Worm (Caenorhabditis elegans): ENCODE measurements around the gene twk-26.
A peak's percentile ranks its signal among the peaks of the same experiment; 100 is the strongest.

Gene twk-26

ce11 chrX:3035972-3036379 lies 18.6 kb downstream of the twk-26 start:
- TF ChIP-seq mml-1 (tag; optimal IDR thresholded peaks at IDR 0.05) (peak; percentile 60), pqm-1 (tag; optimal IDR thresholded peaks at IDR 0.05) (peak; percentile 80), egl-5 (tag; optimal IDR thresholded peaks at IDR 0.05) (peak; percentile 93), unc-62 (GFP tag; optimal IDR thresholded peaks at IDR 0.05) (peak; percentile 49), eor-1 (tag; optimal IDR thresholded peaks at IDR 0.05) (no peak), jun-1 (tag; optimal IDR thresholded peaks at IDR 0.05) (peak; percentile 83), lin-39 (tag; optimal IDR thresholded peaks at IDR 0.05) (peak; percentile 88), R02D3.7 (tag; optimal IDR thresholded peaks at IDR 0.05) (peak; percentile 60), zag-1 (tag; optimal IDR thresholded peaks at IDR 0.05) (no peak), nhr-237 (tag; optimal IDR thresholded peaks at IDR 0.05) (no peak), skn-1 (tag; optimal IDR thresholded peaks at IDR 0.05) (peak; percentile 93), elt-2 (tag; optimal IDR thresholded peaks at IDR 0.05) (peak; percentile 72), lsy-12 (tag; optimal IDR thresholded peaks at IDR 0.05) (peak; percentile 92), ama-1 (optimal IDR thresholded peaks at IDR 0.05) (peak; percentile 71), mdl-1 (tag; optimal IDR thresholded peaks at IDR 0.05) (peak; percentile 33), egl-27 (tag; optimal IDR thresholded peaks at IDR 0.05) (peak; percentile 67), fkh-2 (tag; optimal IDR thresholded peaks at IDR 0.05) (no peak), tbx-2 (tag; optimal IDR thresholded peaks at IDR 0.05) (peak; percentile 91), aly-2 (tag; optimal IDR thresholded peaks at IDR 0.05) (peak; percentile 58), nhr-12 (tag; optimal IDR thresholded peaks at IDR 0.05) (no peak), nfya-1 (tag; optimal IDR thresholded peaks at IDR 0.05; ENCODE audit: insufficient read depth) (peak; percentile 88), nhr-76 (tag; optimal IDR thresholded peaks at IDR 0.05) (peak; percentile 75), hmg-11 (tag; optimal IDR thresholded peaks at IDR 0.05) (peak; percentile 99), unc-39 (tag; optimal IDR thresholded peaks at IDR 0.05) (peak; percentile 46), ZK546.5 (tag; optimal IDR thresholded peaks at IDR 0.05) (peak; percentile 21), ceh-16 (tag; optimal IDR thresholded peaks at IDR 0.05) (peak; percentile 29), nhr-23 (tag; optimal IDR thresholded peaks at IDR 0.05) (peak; percentile 44), nhr-43 (tag; optimal IDR thresholded peaks at IDR 0.05; ENCODE audit: poor library complexity, severe bottlenecking) (peak; percentile 96), ceh-9 (tag; optimal IDR thresholded peaks at IDR 0.05) (peak; percentile 68), lin-15B (tag; optimal IDR thresholded peaks at IDR 0.05) (peak; percentile 35), fkh-10 (GFP tag; optimal IDR thresholded peaks at IDR 0.05) (peak; percentile 59), ceh-28 (tag; optimal IDR thresholded peaks at IDR 0.05) (peak; percentile 75), fos-1 (tag; optimal IDR thresholded peaks at IDR 0.05) (peak; percentile 86), pha-4 (tag; optimal IDR thresholded peaks at IDR 0.05) (peak; percentile 80), nhr-25 (tag; optimal IDR thresholded peaks at IDR 0.05) (peak; percentile 49), nhr-11 (tag; optimal IDR thresholded peaks at IDR 0.05) (peak; percentile 74), nhr-77 (tag; optimal IDR thresholded peaks at IDR 0.05) (peak; percentile 89), sea-2 (GFP tag; optimal IDR thresholded peaks at IDR 0.05) (peak; percentile 89), snpc-4 (tag; optimal IDR thresholded peaks at IDR 0.05) (peak; percentile 51), nhr-28 (tag; optimal IDR thresholded peaks at IDR 0.05) (peak; percentile 69), ztf-11 (tag; optimal IDR thresholded peaks at IDR 0.05) (peak; percentile 37), daf-12 (tag; optimal IDR thresholded peaks at IDR 0.05) (no peak), nhr-67 (tag; optimal IDR thresholded peaks at IDR 0.05) (peak; percentile 20), ceh-82 (tag; optimal IDR thresholded peaks at IDR 0.05) (peak; percentile 91), ztf-4 (tag; optimal IDR thresholded peaks at IDR 0.05) (peak; percentile 54), elt-1 (tag; optimal IDR thresholded peaks at IDR 0.05) (no peak), elt-3 (tag; optimal IDR thresholded peaks at IDR 0.05) (peak in 1 of 3 experiments; percentile 51)

DNA sequence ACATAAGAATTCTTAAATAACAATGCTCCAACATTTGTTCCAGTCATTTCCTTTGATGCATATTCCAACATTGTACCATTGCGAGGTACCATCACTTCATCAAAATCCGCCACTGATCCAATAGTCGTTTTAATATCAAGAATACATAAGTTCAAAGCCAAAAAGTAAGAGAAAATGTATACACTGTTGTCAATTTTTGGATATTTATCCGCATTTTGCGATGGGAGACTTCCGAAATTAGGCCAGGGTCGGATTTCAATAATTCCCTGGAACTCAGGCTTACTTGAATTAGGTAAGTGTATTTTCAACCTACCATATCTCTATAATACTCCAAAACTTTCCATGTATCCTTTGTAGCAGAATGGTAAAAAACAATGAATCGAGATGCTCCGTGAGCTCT lies 20.4 kb downstream of the twk-26 start, which contains the start of gene M02F4.2:
Gene M02F4.2 (minus strand): TSS at position 101 of the 400 bp plus-strand sequence.
- no peak for TF ChIP-seq unc-62 (GFP tag; optimal IDR thresholded peaks at IDR 0.05)

Measured in whole organism, L3 larva.